Fruit fly (Drosophila melanogaster): Measurements from ENCODE around the gene CG17362.

Gene CG17362

DNA sequence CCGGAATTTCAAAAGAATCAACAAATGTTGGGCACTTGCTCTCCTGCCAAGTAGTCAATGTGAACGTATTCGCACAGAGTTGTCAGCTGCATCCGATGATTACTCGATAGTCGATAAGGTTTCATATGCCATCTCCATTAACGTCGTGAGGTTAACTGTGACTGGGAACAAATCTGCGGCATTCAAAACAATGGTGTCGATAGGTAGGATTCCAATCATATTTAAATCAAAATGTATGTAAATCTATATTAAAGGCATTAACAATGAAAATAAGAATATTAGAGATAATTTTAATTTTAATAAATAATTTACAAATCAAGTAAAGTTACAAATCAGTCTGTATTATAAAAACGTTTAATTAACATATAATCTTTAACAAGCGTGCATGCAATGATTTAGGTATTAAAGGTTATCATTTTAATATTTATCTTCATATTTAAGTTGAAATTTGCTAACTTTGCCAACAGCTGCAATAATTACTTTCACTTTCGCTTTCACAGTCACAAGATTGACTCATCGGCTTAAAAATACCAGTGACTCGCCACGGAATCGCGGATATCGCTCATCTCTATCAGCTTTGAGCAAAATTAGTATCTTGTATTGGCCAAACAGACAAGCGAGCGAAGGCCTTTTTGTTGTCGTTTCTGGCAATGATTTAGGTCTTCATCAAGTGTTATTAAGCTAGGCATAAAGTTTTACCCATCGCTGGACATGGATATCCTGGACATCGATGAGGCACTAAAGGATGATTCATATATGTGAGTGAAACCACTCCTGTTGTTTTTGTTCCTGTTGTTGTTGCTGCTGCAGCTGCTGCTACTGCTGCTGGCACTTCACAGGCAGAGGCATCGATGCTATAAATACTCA is 21.6 kb upstream of the CG17362 start, which contains the start of the genes Meics, Nxf3 and ssp2:
Gene Meics (minus strand): TSS at position 68 of the 867 bp plus-strand sequence.
Gene Nxf3 (plus strand): TSS at position 569 of the 867 bp plus-strand sequence.
Gene ssp2 (plus strand): TSS at position 569 of the 867 bp plus-strand sequence.
- TF ChIP-seq EcR (GFP tag; optimal IDR thresholded peaks at IDR 0.05) (no peak), usp (GFP tag; optimal IDR thresholded peaks at IDR 0.05) (no peak), pan (optimal IDR thresholded peaks at IDR 0.05) (no peak), psq (optimal IDR thresholded peaks at IDR 0.05) (no peak), Dll (optimal IDR thresholded peaks at IDR 0.05) (no peak), CG8478 (optimal IDR thresholded peaks at IDR 0.05) (no peak)

dm6 chr3L:13965502-13965843 is 20.9 kb upstream of the CG17362 start:
- no peak for TF ChIP-seq psq (optimal IDR thresholded peaks at IDR 0.05)
- no peak for TF ChIP-seq CG8478 (optimal IDR thresholded peaks at IDR 0.05)
- TF ChIP-seq EcR (GFP tag; optimal IDR thresholded peaks at IDR 0.05) = no peak
- TF ChIP-seq usp (GFP tag; optimal IDR thresholded peaks at IDR 0.05) = no peak
- no peak for TF ChIP-seq pan (optimal IDR thresholded peaks at IDR 0.05)

dm6 chr3L:13973377-13974111 is 12.9 kb upstream of the CG17362 start, which contains the start of the genes CG13738 and Hsc70-1:
Gene CG13738, minus strand, starts transcription at chr3L:13973477.
Gene Hsc70-1, plus strand, starts transcription at chr3L:13974061.
- no peak for TF ChIP-seq Dll (optimal IDR thresholded peaks at IDR 0.05)
- no peak for TF ChIP-seq psq (optimal IDR thresholded peaks at IDR 0.05)
- no peak for TF ChIP-seq usp (GFP tag; optimal IDR thresholded peaks at IDR 0.05)
- no peak for TF ChIP-seq CG8478 (optimal IDR thresholded peaks at IDR 0.05)
- TF ChIP-seq pan (optimal IDR thresholded peaks at IDR 0.05) = no peak
- TF ChIP-seq EcR (GFP tag; optimal IDR thresholded peaks at IDR 0.05) = no peak

DNA sequence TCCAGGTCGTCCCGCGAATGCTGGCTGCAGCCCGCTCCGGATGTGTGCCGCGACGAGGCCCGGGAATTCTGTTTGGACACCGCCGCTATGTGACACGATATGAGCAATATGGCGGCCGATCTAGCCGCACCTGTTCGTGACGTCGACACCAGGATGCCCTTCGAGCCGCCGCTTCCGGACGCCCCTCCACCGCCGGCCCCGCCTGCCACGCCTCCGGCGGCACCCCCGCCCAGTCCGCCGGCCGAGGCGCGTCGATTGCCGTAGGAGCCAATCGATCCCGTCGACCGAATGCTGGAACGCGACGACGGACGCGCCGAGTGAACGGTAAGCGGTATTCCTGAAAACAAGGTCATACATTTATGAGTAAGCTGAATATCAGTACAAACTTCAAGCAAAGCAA is 3.9 kb upstream of the CG17362 start:
- TF ChIP-seq pan (optimal IDR thresholded peaks at IDR 0.05) = no peak

- no peak for TF ChIP-seq CG8478 (optimal IDR thresholded peaks at IDR 0.05)
- no peak for TF ChIP-seq Dll (optimal IDR thresholded peaks at IDR 0.05)
- no peak for TF ChIP-seq EcR (GFP tag; optimal IDR thresholded peaks at IDR 0.05)
- TF ChIP-seq psq (optimal IDR thresholded peaks at IDR 0.05) = no peak
- no peak for TF ChIP-seq usp (GFP tag; optimal IDR thresholded peaks at IDR 0.05)
- no peak for TF ChIP-seq pan (optimal IDR thresholded peaks at IDR 0.05)
These were observed 1.2 kb downstream of the CG17362 start, which contains the start of gene CG9040 for dm6 chr3L:13987578-13987977. Gene CG9040, plus strand, starts transcription at chr3L:13987878.

DNA sequence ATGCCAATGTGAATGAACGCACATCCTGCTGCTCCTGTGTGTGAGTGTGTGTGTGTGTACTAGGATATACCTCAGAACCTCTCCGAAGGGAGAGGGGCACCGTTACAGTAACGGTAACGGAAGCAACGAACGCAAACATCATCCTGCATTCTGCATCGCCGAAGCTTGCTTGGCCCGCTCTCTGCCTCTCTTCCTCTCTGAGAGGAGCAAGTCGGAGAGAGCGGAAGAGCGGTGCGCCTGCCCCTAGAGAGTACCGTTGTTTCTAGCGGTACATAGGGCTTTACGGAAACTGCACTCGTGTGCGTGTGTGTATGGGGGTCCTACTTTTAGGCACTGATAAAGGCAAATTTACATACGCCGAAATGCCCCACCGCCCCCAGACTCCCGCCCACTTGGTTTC is 4.9 kb downstream of the CG17362 start:
- no peak for TF ChIP-seq psq (optimal IDR thresholded peaks at IDR 0.05)
- no peak for TF ChIP-seq Dll (optimal IDR thresholded peaks at IDR 0.05)
- TF ChIP-seq pan (optimal IDR thresholded peaks at IDR 0.05) = no peak
- TF ChIP-seq CG8478 (optimal IDR thresholded peaks at IDR 0.05) = no peak
- TF ChIP-seq EcR (GFP tag; optimal IDR thresholded peaks at IDR 0.05) = no peak
- TF ChIP-seq usp (GFP tag; optimal IDR thresholded peaks at IDR 0.05) = no peak

- TF ChIP-seq psq (optimal IDR thresholded peaks at IDR 0.05) (no peak), Dll (optimal IDR thresholded peaks at IDR 0.05) (no peak), pan (optimal IDR thresholded peaks at IDR 0.05) (no peak), usp (GFP tag; optimal IDR thresholded peaks at IDR 0.05) (no peak), CG8478 (optimal IDR thresholded peaks at IDR 0.05) (no peak), EcR (GFP tag; optimal IDR thresholded peaks at IDR 0.05) (no peak)
These were observed 6.9 kb downstream of the CG17362 start, which contains the start of gene CG17364 for dm6 chr3L:13993233-13993741. Gene CG17364, minus strand, starts transcription at chr3L:13993400.

DNA sequence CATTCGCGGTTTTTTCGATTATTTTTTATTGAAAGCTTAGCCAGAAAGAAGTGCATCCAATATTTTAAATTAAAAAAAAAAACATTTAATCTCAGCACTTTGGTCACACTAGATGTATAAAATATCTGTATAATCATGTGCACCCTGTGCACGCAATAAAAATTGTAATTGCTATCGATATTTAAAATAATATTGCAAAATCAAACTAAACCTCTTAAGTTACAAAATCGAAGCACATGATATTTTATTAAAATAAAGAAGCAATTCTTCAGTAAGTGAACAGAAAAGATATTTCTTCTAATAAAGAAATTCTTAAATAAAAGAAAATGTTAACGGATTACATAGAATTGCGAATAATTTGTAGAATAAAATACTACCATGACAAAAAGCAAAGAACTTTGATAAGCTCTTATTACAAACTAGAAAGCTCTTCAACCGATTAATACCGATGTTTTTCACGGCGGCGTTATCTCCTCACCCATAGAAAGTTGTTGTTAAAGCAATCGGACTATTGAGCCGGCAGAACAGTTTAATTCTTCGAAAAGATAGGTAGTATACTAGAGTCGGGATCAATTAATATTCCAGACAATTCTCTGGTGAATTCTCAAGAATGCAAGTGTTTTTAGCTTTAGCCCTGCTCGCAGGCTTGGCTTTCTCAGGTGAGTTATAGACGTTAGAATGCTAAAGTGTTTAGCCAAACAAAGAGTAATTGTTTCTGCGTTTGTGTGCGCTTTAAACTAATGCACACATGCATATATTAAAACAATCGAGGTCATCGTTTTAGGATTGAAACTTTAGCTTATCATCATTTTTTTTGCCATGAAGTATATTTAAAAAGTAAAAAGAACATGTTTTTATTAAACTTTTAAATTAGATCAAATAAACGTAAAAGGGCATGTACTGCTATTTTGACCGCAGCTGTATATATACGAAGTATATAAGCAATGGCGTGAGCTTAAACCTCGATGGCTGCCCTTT is 7.6 kb downstream of the CG17362 start, which contains the start of gene CtsK1:
Gene CtsK1 (plus strand): TSS at position 490 of the 978 bp plus-strand sequence.
- TF ChIP-seq pan (optimal IDR thresholded peaks at IDR 0.05) (no peak), psq (optimal IDR thresholded peaks at IDR 0.05) (no peak), EcR (GFP tag; optimal IDR thresholded peaks at IDR 0.05) (no peak), CG8478 (optimal IDR thresholded peaks at IDR 0.05) (no peak), usp (GFP tag; optimal IDR thresholded peaks at IDR 0.05) (no peak), Dll (optimal IDR thresholded peaks at IDR 0.05) (no peak)

DNA sequence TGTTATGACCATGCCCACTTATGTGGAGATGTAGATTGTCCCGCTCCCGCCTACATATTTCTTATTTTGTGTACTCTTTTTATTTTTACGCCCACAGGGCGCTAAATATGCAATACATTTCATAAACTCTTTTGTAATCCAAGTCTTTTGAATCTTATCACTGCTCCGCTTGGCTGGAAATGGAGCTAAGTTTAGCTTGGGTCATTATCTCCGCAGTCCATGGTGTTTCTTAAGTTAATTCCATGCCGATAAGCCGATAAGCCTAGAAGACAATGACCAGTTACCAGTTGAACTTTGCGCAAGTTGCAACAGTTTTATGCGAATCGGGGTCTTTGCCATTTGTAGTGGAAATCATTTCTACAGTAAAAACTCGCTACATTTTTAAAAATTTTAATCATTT is 10.0 kb downstream of the CG17362 start:
- TF ChIP-seq psq (optimal IDR thresholded peaks at IDR 0.05) (no peak), usp (GFP tag; optimal IDR thresholded peaks at IDR 0.05) (no peak), pan (optimal IDR thresholded peaks at IDR 0.05) (no peak), EcR (GFP tag; optimal IDR thresholded peaks at IDR 0.05) (no peak), CG8478 (optimal IDR thresholded peaks at IDR 0.05) (no peak), Dll (optimal IDR thresholded peaks at IDR 0.05) (no peak)

DNA sequence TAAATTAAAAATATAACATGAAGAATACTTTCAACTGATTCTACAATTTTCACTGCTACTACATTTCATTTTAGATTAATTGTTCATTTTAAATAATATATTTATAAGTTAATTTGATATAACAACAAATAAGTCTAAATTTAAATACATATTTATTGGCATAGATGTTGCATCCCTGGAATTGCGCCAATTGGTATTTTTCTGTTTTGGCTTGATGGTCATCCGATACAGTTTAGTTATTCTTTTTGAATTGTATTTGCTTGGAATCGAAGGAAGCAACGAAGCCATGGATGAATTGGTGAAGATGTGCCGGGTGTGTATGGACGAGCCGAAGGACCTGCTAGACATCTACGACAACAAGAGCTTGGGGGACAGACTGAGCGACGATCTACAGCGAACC is 10.6 kb downstream of the CG17362 start, which contains the start of gene CG17361:
Gene CG17361 (plus strand): TSS at position 200 of the 400 bp plus-strand sequence.
- TF ChIP-seq CG8478 (optimal IDR thresholded peaks at IDR 0.05) (no peak), psq (optimal IDR thresholded peaks at IDR 0.05) (no peak), EcR (GFP tag; optimal IDR thresholded peaks at IDR 0.05) (no peak), pan (optimal IDR thresholded peaks at IDR 0.05) (no peak), Dll (optimal IDR thresholded peaks at IDR 0.05) (no peak), usp (GFP tag; optimal IDR thresholded peaks at IDR 0.05) (no peak)

dm6 chr3L:13999204-13999603 is 12.8 kb downstream of the CG17362 start, which contains the start of gene CG17359:
Gene CG17359, minus strand, starts transcription at chr3L:13999251.
- no peak for TF ChIP-seq Dll (optimal IDR thresholded peaks at IDR 0.05)
- TF ChIP-seq CG8478 (optimal IDR thresholded peaks at IDR 0.05) = no peak
- TF ChIP-seq psq (optimal IDR thresholded peaks at IDR 0.05) = no peak
- TF ChIP-seq EcR (GFP tag; optimal IDR thresholded peaks at IDR 0.05) = no peak
- TF ChIP-seq usp (GFP tag; optimal IDR thresholded peaks at IDR 0.05) = no peak
- TF ChIP-seq pan (optimal IDR thresholded peaks at IDR 0.05) = no peak

All from whole organism.